Fruit fly (Drosophila melanogaster): ENCODE data around the gene CG42564.

The CG42564 gene

dm6 chr3R:6374307-6374574 is at the start of gene CG42564:
CG42564 (plus strand) TSS chr3R:6374475.
- TF ChIP-seq psq (optimal IDR thresholded peaks at IDR 0.05) = no peak
- TF ChIP-seq ttk (optimal IDR thresholded peaks at IDR 0.05) = no peak
- TF ChIP-seq Myc (optimal IDR thresholded peaks at IDR 0.05) = no peak
- TF ChIP-seq Sin3A (optimal IDR thresholded peaks at IDR 0.05) = no peak
- no peak for TF ChIP-seq h (optimal IDR thresholded peaks at IDR 0.05)
- TF ChIP-seq insv (optimal IDR thresholded peaks at IDR 0.05) = no peak

dm6 chr3R:6329774-6330298 is 44.4 kb upstream of the CG42564 start, which contains the start of gene Osi18:
Osi18 (plus strand) TSS chr3R:6330248.
- TF ChIP-seq Myc (optimal IDR thresholded peaks at IDR 0.05) (no peak), Sin3A (optimal IDR thresholded peaks at IDR 0.05) (no peak), ttk (optimal IDR thresholded peaks at IDR 0.05) (no peak), psq (optimal IDR thresholded peaks at IDR 0.05) (no peak), insv (optimal IDR thresholded peaks at IDR 0.05) (no peak), h (optimal IDR thresholded peaks at IDR 0.05) (no peak)

dm6 chr3R:6334906-6335433 is 39.3 kb upstream of the CG42564 start, which contains the start of gene Osi19:
Osi19 (plus strand) TSS chr3R:6335362.
- TF ChIP-seq h (optimal IDR thresholded peaks at IDR 0.05) = no peak
- TF ChIP-seq insv (optimal IDR thresholded peaks at IDR 0.05) = no peak
- no peak for TF ChIP-seq Myc (optimal IDR thresholded peaks at IDR 0.05)
- no peak for TF ChIP-seq Sin3A (optimal IDR thresholded peaks at IDR 0.05)
- no peak for TF ChIP-seq ttk (optimal IDR thresholded peaks at IDR 0.05)
- TF ChIP-seq psq (optimal IDR thresholded peaks at IDR 0.05) = no peak

- TF ChIP-seq psq (optimal IDR thresholded peaks at IDR 0.05) (no peak), h (optimal IDR thresholded peaks at IDR 0.05) (no peak), insv (optimal IDR thresholded peaks at IDR 0.05) (no peak), Sin3A (optimal IDR thresholded peaks at IDR 0.05) (no peak), ttk (optimal IDR thresholded peaks at IDR 0.05) (no peak), Myc (optimal IDR thresholded peaks at IDR 0.05) (no peak)
These were observed 36.9 kb upstream of the CG42564 start for dm6 chr3R:6337397-6337796.

- TF ChIP-seq Myc (optimal IDR thresholded peaks at IDR 0.05) = no peak
- TF ChIP-seq h (optimal IDR thresholded peaks at IDR 0.05) = no peak
- no peak for TF ChIP-seq ttk (optimal IDR thresholded peaks at IDR 0.05)
- no peak for TF ChIP-seq psq (optimal IDR thresholded peaks at IDR 0.05)
- TF ChIP-seq Sin3A (optimal IDR thresholded peaks at IDR 0.05) = no peak
- TF ChIP-seq insv (optimal IDR thresholded peaks at IDR 0.05) = no peak
These were observed 34.5 kb upstream of the CG42564 start, which contains the start of gene Osi20 for dm6 chr3R:6339795-6340194. Osi20 (plus strand) TSS chr3R:6340095.

dm6 chr3R:6341668-6342067 is 32.6 kb upstream of the CG42564 start, which contains the start of gene CG17917:
CG17917 (plus strand) TSS chr3R:6341968.
- TF ChIP-seq ttk (optimal IDR thresholded peaks at IDR 0.05) = no peak
- no peak for TF ChIP-seq psq (optimal IDR thresholded peaks at IDR 0.05)
- no peak for TF ChIP-seq Myc (optimal IDR thresholded peaks at IDR 0.05)
- TF ChIP-seq insv (optimal IDR thresholded peaks at IDR 0.05) = no peak
- TF ChIP-seq Sin3A (optimal IDR thresholded peaks at IDR 0.05) = no peak
- TF ChIP-seq h (optimal IDR thresholded peaks at IDR 0.05) = no peak

dm6 chr3R:6342702-6343101 is 31.6 kb upstream of the CG42564 start, which contains the start of gene CG10298:
CG10298 (plus strand) TSS chr3R:6343002.
- TF ChIP-seq insv (optimal IDR thresholded peaks at IDR 0.05) (no peak), Myc (optimal IDR thresholded peaks at IDR 0.05) (no peak), h (optimal IDR thresholded peaks at IDR 0.05) (no peak), Sin3A (optimal IDR thresholded peaks at IDR 0.05) (no peak), psq (optimal IDR thresholded peaks at IDR 0.05) (no peak), ttk (optimal IDR thresholded peaks at IDR 0.05) (no peak)

- TF ChIP-seq psq (optimal IDR thresholded peaks at IDR 0.05) = no peak
- TF ChIP-seq ttk (optimal IDR thresholded peaks at IDR 0.05) = no peak
- no peak for TF ChIP-seq insv (optimal IDR thresholded peaks at IDR 0.05)
- no peak for TF ChIP-seq Myc (optimal IDR thresholded peaks at IDR 0.05)
- no peak for TF ChIP-seq h (optimal IDR thresholded peaks at IDR 0.05)
- TF ChIP-seq Sin3A (optimal IDR thresholded peaks at IDR 0.05) = no peak
These were observed 30.7 kb upstream of the CG42564 start, which contains the start of gene CG17919 for dm6 chr3R:6343396-6344239. CG17919 (plus strand) TSS chr3R:6344029.

dm6 chr3R:6345814-6346213 is 28.5 kb upstream of the CG42564 start, which contains the start of the genes SmD2 and CG18048:
SmD2 (minus strand) TSS chr3R:6345911.
CG18048 (plus strand) TSS chr3R:6346111.
- TF ChIP-seq Sin3A (optimal IDR thresholded peaks at IDR 0.05) = no peak
- TF ChIP-seq Myc (optimal IDR thresholded peaks at IDR 0.05) = no peak
- TF ChIP-seq psq (optimal IDR thresholded peaks at IDR 0.05) = no peak
- TF ChIP-seq insv (optimal IDR thresholded peaks at IDR 0.05) = no peak
- no peak for TF ChIP-seq ttk (optimal IDR thresholded peaks at IDR 0.05)
- TF ChIP-seq h (optimal IDR thresholded peaks at IDR 0.05) = no peak

- TF ChIP-seq Myc (optimal IDR thresholded peaks at IDR 0.05) (no peak), psq (optimal IDR thresholded peaks at IDR 0.05) (no peak), h (optimal IDR thresholded peaks at IDR 0.05) (no peak), Sin3A (optimal IDR thresholded peaks at IDR 0.05) (no peak), insv (optimal IDR thresholded peaks at IDR 0.05) (no peak), ttk (optimal IDR thresholded peaks at IDR 0.05) (no peak)
These were observed 25.3 kb upstream of the CG42564 start, which contains the start of gene Hr83 for dm6 chr3R:6348943-6349342. Hr83 (plus strand) TSS chr3R:6349243.

- no peak for TF ChIP-seq Sin3A (optimal IDR thresholded peaks at IDR 0.05)
- TF ChIP-seq ttk (optimal IDR thresholded peaks at IDR 0.05) = no peak
- TF ChIP-seq psq (optimal IDR thresholded peaks at IDR 0.05) = no peak
- no peak for TF ChIP-seq Myc (optimal IDR thresholded peaks at IDR 0.05)
- TF ChIP-seq insv (optimal IDR thresholded peaks at IDR 0.05) = no peak
- TF ChIP-seq h (optimal IDR thresholded peaks at IDR 0.05) = no peak
These were observed 23.5 kb upstream of the CG42564 start, which contains the start of gene Pak for dm6 chr3R:6350755-6351154. Pak (plus strand) TSS chr3R:6350896.

- TF ChIP-seq Myc (optimal IDR thresholded peaks at IDR 0.05) = no peak
- no peak for TF ChIP-seq insv (optimal IDR thresholded peaks at IDR 0.05)
- no peak for TF ChIP-seq h (optimal IDR thresholded peaks at IDR 0.05)
- no peak for TF ChIP-seq ttk (optimal IDR thresholded peaks at IDR 0.05)
- TF ChIP-seq psq (optimal IDR thresholded peaks at IDR 0.05) = no peak
- TF ChIP-seq Sin3A (optimal IDR thresholded peaks at IDR 0.05) = no peak
These were observed 23.1 kb upstream of the CG42564 start for dm6 chr3R:6351181-6351580.
